Worm (Caenorhabditis elegans): ENCODE results near the gene grd-1.

DNA sequence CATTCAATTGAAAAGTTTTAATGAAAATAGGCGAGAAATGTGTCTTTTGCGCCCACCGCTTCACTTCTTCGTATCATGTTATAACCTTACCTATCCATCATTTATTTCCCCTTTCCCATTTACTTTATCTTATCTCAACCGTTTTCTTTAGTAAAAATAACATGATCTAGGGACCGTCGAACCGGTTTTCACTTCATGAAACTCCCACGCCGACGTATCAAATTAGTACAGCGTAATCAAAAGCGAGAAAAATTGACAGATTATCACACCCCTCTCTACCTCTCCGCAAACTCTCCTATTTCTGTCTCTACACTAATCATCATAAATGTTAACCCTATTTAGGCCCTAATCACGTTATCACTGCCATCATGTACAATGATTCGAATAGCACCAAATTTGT, 27.7 kb downstream of the grd-1 start:
- no peak for TF ChIP-seq nhr-12 (tag; optimal IDR thresholded peaks at IDR 0.05)
- no peak for TF ChIP-seq sptf-1 (tag; optimal IDR thresholded peaks at IDR 0.05)
- peak; percentile 93 for TF ChIP-seq blmp-1 (tag; optimal IDR thresholded peaks at IDR 0.05)
- TF ChIP-seq nhr-76 (tag; optimal IDR thresholded peaks at IDR 0.05), result no peak
- TF ChIP-seq nhr-19 (GFP tag; conservative IDR thresholded peaks at IDR 0.05), result no peak
- TF ChIP-seq skn-1 (tag; optimal IDR thresholded peaks at IDR 0.05), result no peak
- TF ChIP-seq ces-1 (GFP tag; optimal IDR thresholded peaks at IDR 0.05), result no peak
- TF ChIP-seq nhr-77 (tag; optimal IDR thresholded peaks at IDR 0.05), result no peak
- no peak for TF ChIP-seq lin-15B (tag; optimal IDR thresholded peaks at IDR 0.05)

Data from whole organism, L1 larva.